Worm (Caenorhabditis elegans) whole organism, mixed stage, embryonic: ENCODE data around the gene irld-63.
A peak's percentile ranks its signal among the peaks of the same experiment; 100 is the strongest.

ENCODE experiments used
- M03D4.4 ChIP-seq: sonication (generic microtip); optimal IDR thresholded peaks from 2 replicates; lab custom pipeline; 2017; ENCODE audit warnings: mild to moderate bottlenecking, missing genetic modification characterization, missing compliant biosample characterization
- bed-3 ChIP-seq: fragments of 200-800 bp; sonication (Bioruptor generic); optimal IDR thresholded peaks from 3 replicates; lab custom pipeline; 2018; ENCODE audit warnings: mild to moderate bottlenecking, missing genetic modification characterization, moderate library complexity, missing compliant biosample characterization
- blmp-1 ChIP-seq: fragments of 150-350 bp; optimal IDR thresholded peaks from 2 replicates; lab custom pipeline; 2014; ENCODE audit warnings: missing biosample characterization, missing genetic modification characterization
- ceh-39 ChIP-seq: fragments of 150-350 bp; optimal IDR thresholded peaks from 2 replicates; lab custom pipeline; 2014; ENCODE audit warnings: missing biosample characterization, missing genetic modification characterization
- ceh-43 ChIP-seq: fragments of 200-800 bp; sonication (Bioruptor generic); optimal IDR thresholded peaks from 2 replicates; lab custom pipeline; 2018; ENCODE audit warnings: mild to moderate bottlenecking, missing genetic modification characterization, moderate library complexity, missing compliant biosample characterization
- ceh-83 ChIP-seq: fragments of 200-800 bp; sonication (Bioruptor generic); optimal IDR thresholded peaks from 2 replicates; lab custom pipeline; 2018; ENCODE audit warnings: mild to moderate bottlenecking, missing genetic modification characterization, missing compliant biosample characterization
- ces-1 ChIP-seq: fragments of 150-350 bp; optimal IDR thresholded peaks from 2 replicates; lab custom pipeline; 2014; ENCODE audit warnings: missing biosample characterization, missing genetic modification reagents, missing genetic modification characterization
- cnd-1 ChIP-seq: fragments of 200-800 bp; sonication (Bioruptor generic); optimal IDR thresholded peaks from 2 replicates; lab custom pipeline; 2018; ENCODE audit warnings: mild to moderate bottlenecking, missing genetic modification characterization, missing compliant biosample characterization
- drap-1 ChIP-seq: fragments of 200-800 bp; sonication (Bioruptor generic); optimal IDR thresholded peaks from 3 replicates; lab custom pipeline; 2018; ENCODE audit warnings: mild to moderate bottlenecking, missing genetic modification characterization, missing compliant biosample characterization
- elt-1 ChIP-seq: sonication (generic microtip); optimal IDR thresholded peaks from 2 replicates; lab custom pipeline; 2017; ENCODE audit warnings: missing genetic modification characterization, mild to moderate bottlenecking, missing compliant biosample characterization, antibody characterized with exemption, moderate library complexity, borderline replicate concordance; ENCODE audit not compliant: insufficient read depth
- elt-3 ChIP-seq: fragments of 150-350 bp; optimal IDR thresholded peaks from 2 replicates; lab custom pipeline; 2014; ENCODE audit warnings: missing biosample characterization, missing genetic modification characterization
- flh-1 ChIP-seq: fragments of 200-800 bp; sonication (Bioruptor generic); optimal IDR thresholded peaks from 2 replicates; lab custom pipeline; 2018; ENCODE audit warnings: mild to moderate bottlenecking, missing genetic modification characterization, moderate library complexity, missing compliant biosample characterization
- ham-2 ChIP-seq: fragments of 200-800 bp; sonication (Bioruptor generic); optimal IDR thresholded peaks from 2 replicates; lab custom pipeline; 2018; ENCODE audit warnings: mild to moderate bottlenecking, missing genetic modification characterization, missing compliant biosample characterization
- hlh-1 ChIP-seq: fragments of 150-350 bp; optimal IDR thresholded peaks from 2 replicates; lab custom pipeline; 2014; ENCODE audit warnings: missing biosample characterization, missing genetic modification reagents, missing genetic modification characterization
- lin-13 ChIP-seq: fragments of 150-350 bp; optimal IDR thresholded peaks from 2 replicates; lab custom pipeline; 2014; ENCODE audit warnings: missing biosample characterization, missing genetic modification characterization
- lin-32 ChIP-seq: fragments of 200-800 bp; sonication (Bioruptor generic); optimal IDR thresholded peaks from 2 replicates; lab custom pipeline; 2018; ENCODE audit warnings: mild to moderate bottlenecking, missing genetic modification characterization, missing compliant biosample characterization
- lsy-2 ChIP-seq: fragments of 150-350 bp; optimal IDR thresholded peaks from 2 replicates; lab custom pipeline; 2014; ENCODE audit warnings: missing biosample characterization, missing genetic modification characterization
- mab-5 ChIP-seq: fragments of 150-350 bp; optimal IDR thresholded peaks from 2 replicates; lab custom pipeline; 2014; ENCODE audit warnings: missing biosample characterization, missing genetic modification characterization
- mep-1 ChIP-seq: fragments of 150-350 bp; optimal IDR thresholded peaks from 2 replicates; lab custom pipeline; 2017; ENCODE audit warnings: missing biosample characterization, missing genetic modification reagents, missing genetic modification characterization, inconsistent platforms
- mls-2 ChIP-seq: sonication (generic microtip); optimal IDR thresholded peaks from 2 replicates; lab custom pipeline; 2016; ENCODE audit warnings: mild to moderate bottlenecking, missing genetic modification characterization, moderate library complexity, missing compliant biosample characterization
- nhr-12 ChIP-seq: fragments of 150-350 bp; optimal IDR thresholded peaks from 2 replicates; lab custom pipeline; 2014; ENCODE audit warnings: missing biosample characterization, missing genetic modification characterization
- nhr-2 ChIP-seq: fragments of 150-350 bp; optimal IDR thresholded peaks from 2 replicates; lab custom pipeline; 2014; ENCODE audit warnings: missing biosample characterization, missing genetic modification characterization
- nhr-237 ChIP-seq: fragments of 150-350 bp; optimal IDR thresholded peaks from 2 replicates; lab custom pipeline; 2014; ENCODE audit warnings: missing biosample characterization, missing genetic modification characterization
- nhr-28 ChIP-seq: fragments of 150-350 bp; optimal IDR thresholded peaks from 2 replicates; lab custom pipeline; 2014; ENCODE audit warnings: missing biosample characterization, missing genetic modification characterization
- nhr-76 ChIP-seq: sonication (generic microtip); optimal IDR thresholded peaks from 2 replicates; lab custom pipeline; 2017; ENCODE audit warnings: missing biosample characterization, missing genetic modification characterization
- pha-4 ChIP-seq: fragments of 150-350 bp; optimal IDR thresholded peaks from 2 replicates; lab custom pipeline; 2018; ENCODE audit warnings: missing biosample characterization, missing genetic modification reagents, missing genetic modification characterization
- sem-2 ChIP-seq: fragments of 200-800 bp; sonication (Bioruptor generic); optimal IDR thresholded peaks from 2 replicates; lab custom pipeline; 2018; ENCODE audit warnings: mild to moderate bottlenecking, missing genetic modification characterization, missing compliant biosample characterization
- snpc-4 ChIP-seq: fragments of 150-350 bp; optimal IDR thresholded peaks from 2 replicates; lab custom pipeline; 2014; ENCODE audit warnings: missing biosample characterization, missing genetic modification characterization
- sptf-1 ChIP-seq: sonication (generic microtip); optimal IDR thresholded peaks from 2 replicates; lab custom pipeline; 2017; ENCODE audit warnings: mild to moderate bottlenecking, missing genetic modification characterization, moderate library complexity, missing compliant biosample characterization
- tbx-8 ChIP-seq: fragments of 200-800 bp; sonication (Bioruptor generic); optimal IDR thresholded peaks from 2 replicates; lab custom pipeline; 2018; ENCODE audit warnings: mild to moderate bottlenecking, missing genetic modification characterization, moderate library complexity, missing compliant biosample characterization
- unc-120 ChIP-seq: sonication (generic microtip); optimal IDR thresholded peaks from 2 replicates; lab custom pipeline; 2017; ENCODE audit warnings: missing genetic modification characterization, missing compliant biosample characterization; ENCODE audit not compliant: poor library complexity, severe bottlenecking
- unc-39 ChIP-seq: fragments of 150-350 bp; optimal IDR thresholded peaks from 2 replicates; lab custom pipeline; 2014; ENCODE audit warnings: missing biosample characterization, missing genetic modification characterization
- unc-62 ChIP-seq: fragments of 150-350 bp; optimal IDR thresholded peaks from 2 replicates; lab custom pipeline; 2014; ENCODE audit warnings: missing biosample characterization, missing genetic modification reagents, missing genetic modification characterization
- zip-8 ChIP-seq: fragments of 150-350 bp; optimal IDR thresholded peaks from 2 replicates; lab custom pipeline; 2014; ENCODE audit warnings: missing biosample characterization, missing genetic modification characterization
- ztf-11 ChIP-seq: fragments of 150-350 bp; optimal IDR thresholded peaks from 2 replicates; lab custom pipeline; 2014; ENCODE audit warnings: missing biosample characterization, missing genetic modification characterization

The irld-63 gene

DNA sequence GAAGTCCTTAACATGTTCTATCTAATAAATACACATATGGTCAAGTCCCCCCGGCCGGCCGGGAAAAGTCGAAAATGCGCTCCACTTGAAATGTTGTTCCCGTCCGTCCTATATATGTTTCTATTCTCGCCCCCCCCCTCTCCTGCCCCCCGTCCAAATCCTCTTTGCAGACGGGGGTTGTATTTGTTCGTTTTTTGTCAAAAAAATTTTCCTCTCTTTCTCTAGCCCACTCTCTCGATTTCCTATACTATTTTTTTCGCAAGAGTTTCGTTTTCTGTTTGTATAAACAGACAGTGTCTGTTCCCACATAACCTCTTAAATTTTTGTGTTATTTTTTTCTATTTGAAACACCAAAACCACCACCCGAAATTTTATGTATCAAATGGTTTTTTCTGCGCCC lies 36.5 kb downstream of the irld-63 start:
- TF ChIP-seq hlh-1 (tag; lab: Kevin White, UChicago) (no peak), sptf-1 (tag; lab: Kevin White, UChicago) (no peak), cnd-1 (tag; lab: Kevin White, UChicago) (no peak), unc-39 (no peak), ceh-43 (GFP tag; lab: Kevin White, UChicago) (no peak), mab-5 (tag; lab: Kevin White, UChicago) (no peak), blmp-1 (no peak), flh-1 (no peak), lsy-2 (tag; lab: Kevin White, UChicago) (no peak)

DNA sequence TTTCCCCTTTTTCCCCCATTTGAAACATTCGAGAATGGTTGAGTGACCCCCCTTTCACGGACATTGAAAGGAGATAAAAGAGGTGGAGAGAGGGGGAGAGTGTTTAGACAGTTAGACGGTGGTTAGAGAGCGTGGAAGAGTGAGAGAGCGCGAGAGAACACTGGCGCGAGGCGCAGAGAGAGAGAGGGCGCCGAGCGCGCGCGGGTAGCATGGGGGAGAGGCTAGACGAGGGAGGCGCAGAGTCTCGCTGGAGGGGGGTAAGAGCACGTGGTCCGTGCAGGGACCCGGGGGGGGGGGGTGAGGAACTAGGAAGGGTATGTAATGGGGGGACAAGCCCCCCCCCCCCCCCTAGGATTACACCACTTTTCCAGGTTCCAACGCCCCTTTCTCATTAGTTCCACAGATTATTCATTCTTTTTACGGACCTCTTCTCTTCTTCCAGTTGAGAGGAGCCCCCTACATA lies 43.4 kb downstream of the irld-63 start:
- TF ChIP-seq unc-62 (GFP tag; lab: Kevin White, UChicago) (peak; percentile 51), cnd-1 (tag; lab: Kevin White, UChicago) (no peak), ztf-11 (tag; lab: Kevin White, UChicago) (peak; percentile 54), snpc-4 (tag; lab: Kevin White, UChicago) (no peak), tbx-8 (GFP tag; lab: Kevin White, UChicago) (no peak), lsy-2 (tag; lab: Kevin White, UChicago) (peak; percentile 43), lin-13 (tag; lab: Kevin White, UChicago) (no peak), nhr-12 (tag; lab: Kevin White, UChicago) (no peak), blmp-1 (peak; percentile 48), bed-3 (peak; percentile 49), hlh-1 (tag; lab: Kevin White, UChicago) (peak; percentile 26), mep-1 (tag; lab: Kevin White, UChicago) (peak; percentile 60), unc-39 (no peak), ces-1 (GFP tag; lab: Kevin White, UChicago) (peak; percentile 83), flh-1 (peak; percentile 15), sem-2 (GFP tag; lab: Kevin White, UChicago) (no peak), sptf-1 (tag; lab: Kevin White, UChicago) (peak; percentile 69), mls-2 (tag; lab: Kevin White, UChicago) (peak; percentile 62), lin-32 (no peak), zip-8 (tag; lab: Kevin White, UChicago) (no peak), ceh-83 (GFP tag; lab: Kevin White, UChicago) (no peak), drap-1 (GFP tag; lab: Kevin White, UChicago) (no peak), ceh-39 (tag; lab: Kevin White, UChicago) (no peak), nhr-2 (tag; lab: Kevin White, UChicago) (no peak), unc-120 (tag; lab: Kevin White, UChicago) (peak; percentile 50), nhr-76 (tag; lab: Kevin White, UChicago) (no peak), mab-5 (tag; lab: Kevin White, UChicago) (no peak), ham-2 (GFP tag; lab: Kevin White, UChicago) (peak; percentile 68), M03D4.4 (tag; lab: Kevin White, UChicago) (peak; percentile 56), elt-3 (tag; lab: Kevin White, UChicago) (peak; percentile 74), ceh-43 (GFP tag; lab: Kevin White, UChicago) (no peak), elt-1 (tag; lab: Kevin White, UChicago) (no peak), pha-4 (tag; lab: Kevin White, UChicago) (peak; percentile 82), nhr-237 (tag; lab: Kevin White, UChicago) (peak; percentile 82), nhr-28 (tag; lab: Kevin White, UChicago) (no peak)

DNA sequence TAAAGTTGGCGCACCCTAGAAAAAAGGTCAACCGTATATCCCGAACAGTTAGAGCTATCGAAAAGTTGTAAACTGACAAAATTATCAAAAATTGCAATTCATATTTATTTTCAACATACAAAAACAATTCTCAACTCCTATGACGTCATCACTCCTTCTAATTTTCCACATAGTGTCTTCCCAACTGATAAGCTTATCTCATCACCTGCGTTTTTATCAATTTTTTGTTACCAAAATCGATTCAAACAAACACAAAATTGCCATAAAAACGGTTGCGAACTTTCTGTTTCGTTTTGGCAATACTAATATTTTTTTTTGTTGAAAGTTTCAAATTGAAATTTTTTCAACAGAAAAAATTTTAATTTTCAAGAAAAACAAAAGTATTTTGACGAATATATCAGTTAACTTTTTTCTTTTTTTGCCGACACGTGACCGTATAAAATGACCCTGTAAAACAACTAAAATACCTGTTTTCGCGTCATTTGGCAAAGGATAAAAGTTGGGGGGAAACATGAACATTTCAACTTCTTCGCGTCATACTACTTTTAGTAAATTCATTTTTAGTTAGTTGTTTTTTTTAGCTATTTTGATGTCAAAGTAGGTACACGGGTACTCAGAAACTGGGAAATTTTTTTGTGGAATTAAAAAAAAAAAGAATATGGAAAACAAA lies 45.2 kb downstream of the irld-63 start:
- TF ChIP-seq ces-1 (GFP tag; lab: Kevin White, UChicago) (no peak), unc-62 (GFP tag; lab: Kevin White, UChicago) (no peak), nhr-28 (tag; lab: Kevin White, UChicago) (no peak), zip-8 (tag; lab: Kevin White, UChicago) (peak; percentile 87), lin-32 (no peak), M03D4.4 (tag; lab: Kevin White, UChicago) (no peak), mls-2 (tag; lab: Kevin White, UChicago) (no peak)
- TF ChIP-seq, all 35 proteins: peak for 1
